Worm (Caenorhabditis elegans): ENCODE results near the gene F22F7.3.
A peak's percentile ranks its signal among the peaks of the same experiment; 100 is the strongest.
"Not testable (repeated sequence)": the region's sequence is repeated elsewhere in the genome, so short reads cannot be mapped to it uniquely, and the experiment has no call there.

The F22F7.3 gene

DNA sequence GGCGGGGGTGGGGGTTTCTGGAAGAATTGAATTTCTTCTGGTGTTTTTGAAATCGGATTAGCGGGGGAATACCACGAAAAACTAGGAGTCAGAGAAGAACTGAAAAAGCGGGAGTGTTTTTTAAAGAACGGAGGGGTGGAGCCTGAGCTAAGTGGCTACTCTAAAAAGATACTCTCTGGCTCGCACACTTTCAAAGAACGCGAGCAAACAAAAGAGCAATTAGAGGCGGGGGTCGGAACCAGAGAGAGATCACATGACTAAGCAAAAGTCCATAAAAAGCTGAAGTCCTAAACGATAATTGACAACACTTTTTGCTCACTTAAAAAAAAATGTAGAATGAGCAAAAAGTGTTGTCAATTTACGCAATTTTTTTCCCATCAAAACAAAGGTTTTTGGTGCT is 23.9 kb downstream of the F22F7.3 start:
- no peak for TF ChIP-seq nhr-12 (tag; optimal IDR thresholded peaks at IDR 0.05)
- no peak for TF ChIP-seq drap-1 (GFP tag; optimal IDR thresholded peaks at IDR 0.05)
- TF ChIP-seq ceh-43 (GFP tag; optimal IDR thresholded peaks at IDR 0.05), result no peak
- TF ChIP-seq lin-32 (GFP tag; optimal IDR thresholded peaks at IDR 0.05), result no peak
- TF ChIP-seq ham-2 (GFP tag; optimal IDR thresholded peaks at IDR 0.05), result no peak
- no peak for TF ChIP-seq mep-1 (tag; optimal IDR thresholded peaks at IDR 0.05)
- no peak for TF ChIP-seq bed-3 (GFP tag; optimal IDR thresholded peaks at IDR 0.05)
- TF ChIP-seq lsy-2 (tag; optimal IDR thresholded peaks at IDR 0.05), result no peak
- no peak for TF ChIP-seq M03D4.4 (tag; optimal IDR thresholded peaks at IDR 0.05)

DNA sequence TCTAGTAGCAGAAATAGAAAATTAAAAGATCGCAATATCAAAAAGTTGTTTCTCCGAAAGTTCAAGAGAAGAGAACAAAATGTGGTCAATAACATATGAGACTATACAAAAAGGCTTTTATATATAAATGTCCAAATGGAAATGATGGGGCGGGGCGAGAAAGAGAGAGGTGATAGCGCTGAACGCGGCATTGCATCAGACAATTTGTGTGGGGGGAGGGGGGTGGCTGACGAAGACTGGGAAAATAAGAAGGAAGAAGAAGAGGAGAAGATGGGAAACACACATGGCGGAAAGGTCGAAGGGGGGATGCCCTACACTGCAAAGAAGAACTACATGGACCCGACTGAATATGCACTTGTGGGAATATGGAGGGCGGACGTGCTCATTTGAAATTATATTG is 24.9 kb downstream of the F22F7.3 start:
- TF ChIP-seq unc-120 (tag; optimal IDR thresholded peaks at IDR 0.05; ENCODE audit: poor library complexity, severe bottlenecking) (peak; percentile 34), elt-3 (tag; optimal IDR thresholded peaks at IDR 0.05) (no peak), sptf-1 (tag; optimal IDR thresholded peaks at IDR 0.05) (peak; percentile 8)

DNA sequence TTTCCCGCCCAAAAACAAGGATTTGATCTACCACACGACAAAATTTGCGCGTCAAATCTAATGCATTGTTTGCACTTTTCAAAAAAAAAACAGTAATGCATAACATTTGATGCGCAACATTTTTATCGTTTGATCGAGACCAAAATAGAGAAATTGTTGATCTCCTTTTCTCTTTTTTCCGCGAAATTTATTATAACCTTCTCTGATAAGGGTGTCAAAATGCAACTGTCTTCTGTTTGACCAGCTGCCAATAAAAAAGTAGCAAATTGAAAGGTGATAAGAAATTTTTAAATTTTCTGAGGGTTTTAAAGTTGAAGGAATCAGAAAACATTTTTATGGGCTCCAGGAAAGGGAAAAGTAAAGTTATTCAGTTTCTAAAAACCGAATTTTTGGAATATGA is 26.5 kb downstream of the F22F7.3 start:
- TF ChIP-seq lin-32 (GFP tag; optimal IDR thresholded peaks at IDR 0.05), result no peak
- no peak for TF ChIP-seq ham-2 (GFP tag; optimal IDR thresholded peaks at IDR 0.05)
- TF ChIP-seq bed-3 (GFP tag; optimal IDR thresholded peaks at IDR 0.05), result no peak
- TF ChIP-seq pha-4 (tag; optimal IDR thresholded peaks at IDR 0.05), result no peak

DNA sequence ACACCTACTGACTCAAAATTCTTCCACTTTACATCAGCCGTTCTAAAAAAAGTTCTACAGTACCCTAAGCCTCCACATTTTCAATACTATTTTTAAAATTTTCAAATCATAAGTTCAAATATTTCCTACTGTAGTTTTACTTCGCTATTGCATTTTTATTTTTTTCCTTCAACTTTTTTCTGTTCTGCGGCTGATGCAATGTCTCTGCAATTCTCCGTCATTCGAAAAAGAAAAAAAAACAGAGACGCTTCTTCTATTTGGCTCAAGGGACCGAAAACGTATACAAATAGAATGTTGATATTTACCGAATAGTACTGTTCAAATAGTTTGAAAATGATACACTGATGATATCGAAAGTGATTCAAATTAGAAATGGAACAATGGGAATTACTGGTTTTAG is 27.8 kb downstream of the F22F7.3 start:
- TF ChIP-seq M03D4.4 (tag; optimal IDR thresholded peaks at IDR 0.05) (no peak), mab-5 (tag; optimal IDR thresholded peaks at IDR 0.05) (no peak), ceh-43 (GFP tag; optimal IDR thresholded peaks at IDR 0.05) (no peak), mls-2 (tag; optimal IDR thresholded peaks at IDR 0.05) (no peak)

DNA sequence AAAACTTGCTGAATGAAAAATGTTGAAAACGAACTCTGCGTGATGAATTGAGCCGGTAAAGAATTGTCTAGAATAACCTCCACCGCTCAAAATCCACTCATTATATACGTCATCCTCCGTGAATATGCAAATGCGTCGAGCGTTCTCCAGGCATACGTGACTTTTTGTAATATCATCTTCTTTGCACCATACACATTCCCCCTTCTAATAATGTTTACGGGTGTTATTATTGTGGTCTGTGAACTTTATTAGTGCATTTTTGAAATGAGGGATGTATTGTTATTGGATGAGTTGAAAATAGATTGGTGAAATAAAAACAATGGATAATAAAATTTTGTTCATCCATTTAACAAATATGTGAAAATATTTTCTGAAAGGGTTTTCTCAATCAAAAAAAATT is 29.4 kb downstream of the F22F7.3 start, which contains the start of gene F22F7.7:
Gene F22F7.7 (minus strand): TSS at position 125 of the 400 bp plus-strand sequence.
- TF ChIP-seq ceh-43 (GFP tag; optimal IDR thresholded peaks at IDR 0.05), result no peak
- no peak for TF ChIP-seq ceh-39 (tag; optimal IDR thresholded peaks at IDR 0.05)
- TF ChIP-seq elt-3 (tag; optimal IDR thresholded peaks at IDR 0.05), result no peak
- no peak for TF ChIP-seq zip-8 (tag; optimal IDR thresholded peaks at IDR 0.05)
- no peak for TF ChIP-seq unc-39 (tag; optimal IDR thresholded peaks at IDR 0.05)
- TF ChIP-seq lin-32 (GFP tag; optimal IDR thresholded peaks at IDR 0.05), result no peak
- TF ChIP-seq ces-1 (GFP tag; optimal IDR thresholded peaks at IDR 0.05), result no peak
- TF ChIP-seq unc-120 (tag; optimal IDR thresholded peaks at IDR 0.05; ENCODE audit: poor library complexity, severe bottlenecking), result no peak
- no peak for TF ChIP-seq tbx-8 (GFP tag; optimal IDR thresholded peaks at IDR 0.05)
- TF ChIP-seq sem-2 (GFP tag; optimal IDR thresholded peaks at IDR 0.05), result no peak

DNA sequence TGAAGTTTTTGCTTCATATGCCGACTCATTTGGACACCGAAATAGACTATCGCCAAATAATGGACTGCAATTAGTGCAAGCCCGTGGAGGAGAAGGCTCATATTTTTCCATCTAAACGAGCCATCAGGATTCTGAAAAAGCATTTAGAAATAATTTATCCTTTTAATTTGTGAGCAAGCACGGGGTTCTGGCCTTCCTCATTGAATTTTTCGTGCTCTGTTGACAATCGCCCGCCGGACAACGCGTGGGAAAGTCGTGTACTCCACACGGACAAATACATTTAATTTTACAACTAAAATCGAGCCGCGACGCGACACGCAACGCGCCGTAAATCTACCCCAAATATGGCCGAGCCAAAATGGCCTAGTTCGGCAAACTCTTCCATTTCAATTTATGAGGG is 33.9 kb downstream of the F22F7.3 start, which contains the start of gene F22F7.12:
Gene F22F7.12 (minus strand): TSS at position 101 of the 400 bp plus-strand sequence.
- TF ChIP-seq lin-13 (tag; optimal IDR thresholded peaks at IDR 0.05); unc-62 (GFP tag; optimal IDR thresholded peaks at IDR 0.05); elt-1 (tag; optimal IDR thresholded peaks at IDR 0.05; ENCODE audit: borderline replicate concordance, insufficient read depth): not testable (repeated sequence)

DNA sequence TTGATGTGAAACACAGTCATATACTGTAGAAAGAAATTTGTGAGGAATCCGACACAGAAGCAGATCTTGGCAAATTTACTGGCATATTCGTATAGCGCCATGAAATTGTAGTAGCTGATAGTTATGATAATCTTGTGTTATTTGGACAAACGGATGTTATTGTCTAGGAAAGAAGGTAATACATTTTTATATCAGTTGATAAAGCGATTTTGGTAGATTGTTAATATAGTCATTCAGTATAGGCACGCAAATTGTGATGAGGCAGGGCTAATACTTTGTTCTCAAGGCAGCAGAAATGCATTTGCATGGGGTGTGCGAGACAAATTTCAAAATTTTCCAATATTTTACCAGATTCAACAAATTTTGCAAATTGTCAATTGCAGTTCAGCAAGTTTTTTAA is 35.6 kb downstream of the F22F7.3 start, which contains the start of gene str-52:
Gene str-52 (minus strand): TSS at position 101 of the 400 bp plus-strand sequence.
- no peak for TF ChIP-seq zip-8 (tag; optimal IDR thresholded peaks at IDR 0.05)
- no peak for TF ChIP-seq mls-2 (tag; optimal IDR thresholded peaks at IDR 0.05)
- TF ChIP-seq M03D4.4 (tag; optimal IDR thresholded peaks at IDR 0.05), result no peak
- TF ChIP-seq nhr-28 (tag; optimal IDR thresholded peaks at IDR 0.05), result no peak
- no peak for TF ChIP-seq sem-2 (GFP tag; optimal IDR thresholded peaks at IDR 0.05)
- TF ChIP-seq nhr-12 (tag; optimal IDR thresholded peaks at IDR 0.05), result no peak
- no peak for TF ChIP-seq ces-1 (GFP tag; optimal IDR thresholded peaks at IDR 0.05)
- TF ChIP-seq lsy-2 (tag; optimal IDR thresholded peaks at IDR 0.05), result no peak
- TF ChIP-seq blmp-1 (tag; optimal IDR thresholded peaks at IDR 0.05), result no peak
- TF ChIP-seq sptf-1 (tag; optimal IDR thresholded peaks at IDR 0.05), result no peak
- TF ChIP-seq unc-120 (tag; optimal IDR thresholded peaks at IDR 0.05; ENCODE audit: poor library complexity, severe bottlenecking), result no peak
